Worm (Caenorhabditis elegans): Measurements from ENCODE around the gene C26B9.6.

ce11 chrX:5330765-5331164 lies 4.5 kb downstream of the C26B9.6 start:
- TF ChIP-seq him-1 (tag; optimal IDR thresholded peaks at IDR 0.05) (no peak), W03F9.2 (tag; optimal IDR thresholded peaks at IDR 0.05) (no peak), dao-5 (tag; optimal IDR thresholded peaks at IDR 0.05) (no peak)

Data from whole organism, L4/young adult.